Fruit fly (Drosophila melanogaster) whole organism, embryonic: ENCODE measurements around the gene Npc2a.

ENCODE experiments used
- Antp ChIP-seq: fragments of 200-800 bp; sonication (Bioruptor generic); optimal IDR thresholded peaks from 3 replicates; lab custom pipeline; 2016; ENCODE audit warnings: missing biosample characterization, missing genetic modification characterization
- Bgb ChIP-seq: fragments of 200-800 bp; sonication (Bioruptor generic); IDR thresholded peaks from 2 replicates; pipeline ENCODE4 v1.3.6; 2022; ENCODE audit warnings: missing biosample characterization, missing genetic modification characterization; ENCODE audit not compliant: partially characterized antibody
- BtbVII ChIP-seq: fragments of 200-800 bp; sonication (Bioruptor generic); optimal IDR thresholded peaks from 3 replicates; lab custom pipeline; 2017; ENCODE audit warnings: missing biosample characterization, mild to moderate bottlenecking, missing genetic modification characterization
- CG10147 ChIP-seq: fragments of 200-800 bp; sonication (Bioruptor generic); optimal IDR thresholded peaks from 2 replicates; lab custom pipeline; 2019; ENCODE audit warnings: missing biosample characterization, mild to moderate bottlenecking, missing genetic modification characterization, moderate library complexity
- CG13296 ChIP-seq: fragments of 200-800 bp; sonication (Bioruptor generic); optimal IDR thresholded peaks from 3 replicates; lab custom pipeline; 2018; ENCODE audit warnings: missing biosample characterization, mild to moderate bottlenecking, missing genetic modification characterization
- CG13775 ChIP-seq: fragments of 200-800 bp; sonication (Bioruptor generic); optimal IDR thresholded peaks from 3 replicates; lab custom pipeline; 2017; ENCODE audit warnings: missing biosample characterization, mild to moderate bottlenecking, missing genetic modification characterization
- CG14050 ChIP-seq: fragments of 200-800 bp; sonication (Bioruptor generic); IDR thresholded peaks from 3 replicates; pipeline ENCODE4 v1.3.6; 2022; ENCODE audit warnings: missing biosample characterization, missing genetic modification characterization
- CG17328 ChIP-seq: fragments of 200-800 bp; sonication (Bioruptor generic); IDR thresholded peaks from 2 replicates; pipeline ENCODE4 v1.3.6; 2022; ENCODE audit warnings: missing biosample characterization, missing genetic modification characterization
- CG17802 ChIP-seq: fragments of 200-800 bp; sonication (Bioruptor generic); optimal IDR thresholded peaks from 2 replicates; lab custom pipeline; 2018; ENCODE audit warnings: missing biosample characterization, mild to moderate bottlenecking, missing genetic modification characterization, moderate library complexity
- CG17912 ChIP-seq: fragments of 200-800 bp; sonication (Bioruptor generic); optimal IDR thresholded peaks from 2 replicates; lab custom pipeline; 2018; ENCODE audit warnings: missing biosample characterization, mild to moderate bottlenecking, missing genetic modification characterization
- CG2202 ChIP-seq: fragments of 200-800 bp; sonication (Bioruptor generic); optimal IDR thresholded peaks from 2 replicates; lab custom pipeline; 2018; ENCODE audit warnings: missing biosample characterization, mild to moderate bottlenecking, missing genetic modification characterization
- CG31224 ChIP-seq: fragments of 200-800 bp; sonication (Bioruptor generic); IDR thresholded peaks from 2 replicates; pipeline ENCODE4 v1.3.6; 2022; ENCODE audit warnings: missing biosample characterization, missing genetic modification characterization
- CG32532 ChIP-seq: fragments of 200-800 bp; sonication (Bioruptor generic); IDR thresholded peaks from 2 replicates; pipeline ENCODE4 v1.3.6; 2022; ENCODE audit warnings: missing biosample characterization, missing genetic modification characterization
- CG33557 ChIP-seq: fragments of 200-800 bp; sonication (Bioruptor generic); optimal IDR thresholded peaks from 2 replicates; lab custom pipeline; 2019; ENCODE audit warnings: missing biosample characterization, mild to moderate bottlenecking, missing genetic modification characterization, moderate library complexity
- CG3407 ChIP-seq: fragments of 200-800 bp; sonication (Bioruptor generic); optimal IDR thresholded peaks from 2 replicates; lab custom pipeline; 2018; ENCODE audit warnings: missing biosample characterization, mild to moderate bottlenecking, missing genetic modification characterization
- CG3995 ChIP-seq: fragments of 200-800 bp; sonication (Bioruptor generic); optimal IDR thresholded peaks from 3 replicates; lab custom pipeline; 2016; ENCODE audit warnings: missing biosample characterization, missing genetic modification characterization
- CG4820 ChIP-seq: fragments of 200-800 bp; sonication (Bioruptor generic); optimal IDR thresholded peaks from 3 replicates; lab custom pipeline; 2016; ENCODE audit warnings: missing biosample characterization, missing genetic modification characterization
- CG7839 ChIP-seq: fragments of 200-800 bp; sonication (Bioruptor generic); optimal IDR thresholded peaks from 3 replicates; lab custom pipeline; 2018; ENCODE audit warnings: missing biosample characterization, mild to moderate bottlenecking, missing genetic modification characterization, moderate library complexity
- CG8290 ChIP-seq, 3 experiments: fragments of 200-800 bp; sonication (Bioruptor generic); optimal IDR thresholded peaks; 2 replicates each; lab custom pipeline; 2016 to 2019; ENCODE audit warnings: missing biosample characterization in 3 of 3, missing genetic modification characterization in 3 of 3, mild to moderate bottlenecking in 2 of 3, moderate library complexity in 1 of 3
- CG9817 ChIP-seq: fragments of 200-800 bp; sonication (Bioruptor generic); optimal IDR thresholded peaks from 2 replicates; lab custom pipeline; 2018; ENCODE audit warnings: missing biosample characterization, mild to moderate bottlenecking, missing genetic modification characterization, moderate library complexity
- D19B ChIP-seq: fragments of 200-800 bp; sonication (Bioruptor generic); optimal IDR thresholded peaks from 2 replicates; lab custom pipeline; 2017; ENCODE audit warnings: missing biosample characterization, mild to moderate bottlenecking, missing genetic modification characterization
- Deaf1 ChIP-seq: fragments of 200-800 bp; optimal IDR thresholded peaks from 3 replicates; lab custom pipeline; 2019; ENCODE audit warnings: missing biosample characterization, mild to moderate bottlenecking, missing genetic modification characterization, moderate library complexity
- Dek ChIP-seq: fragments of 200-800 bp; sonication (Bioruptor generic); optimal IDR thresholded peaks from 3 replicates; lab custom pipeline; 2019; ENCODE audit warnings: missing biosample characterization, mild to moderate bottlenecking, missing genetic modification characterization, moderate library complexity
- Dip2 ChIP-seq: fragments of 200-800 bp; sonication (Bioruptor generic); IDR thresholded peaks from 2 replicates; pipeline ENCODE4 v1.3.6; 2022; ENCODE audit warnings: missing biosample characterization, missing genetic modification characterization
- E2f2 ChIP-seq: fragments of 200-800 bp; sonication (Bioruptor generic); IDR thresholded peaks from 2 replicates; pipeline ENCODE4 v1.3.6; 2022; ENCODE audit warnings: missing biosample characterization, missing genetic modification characterization
- Elba2 ChIP-seq: fragments of 200-800 bp; sonication (Bioruptor generic); optimal IDR thresholded peaks from 3 replicates; lab custom pipeline; 2016; ENCODE audit warnings: missing biosample characterization, missing genetic modification characterization
- HLH3B ChIP-seq: fragments of 200-800 bp; sonication (Bioruptor generic); IDR thresholded peaks from 2 replicates; pipeline ENCODE4 v1.3.6; 2022; ENCODE audit warnings: missing biosample characterization, missing genetic modification characterization
- Kr ChIP-seq: fragments of 200-800 bp; sonication (Bioruptor generic); optimal IDR thresholded peaks from 2 replicates; lab custom pipeline; 2017; ENCODE audit warnings: missing biosample characterization, mild to moderate bottlenecking, missing genetic modification characterization
- MESR4 ChIP-seq: fragments of 200-800 bp; sonication (Bioruptor generic); optimal IDR thresholded peaks from 2 replicates; lab custom pipeline; 2018; ENCODE audit warnings: missing biosample characterization, mild to moderate bottlenecking, missing genetic modification characterization, moderate library complexity
- Meics ChIP-seq: fragments of 200-800 bp; sonication (Bioruptor generic); optimal IDR thresholded peaks from 2 replicates; lab custom pipeline; 2017; ENCODE audit warnings: missing biosample characterization, mild to moderate bottlenecking, missing genetic modification characterization
- Mrtf ChIP-seq: fragments of 200-800 bp; sonication (Bioruptor generic); IDR thresholded peaks from 3 replicates; pipeline ENCODE4 v1.3.6; 2022; ENCODE audit warnings: missing biosample characterization, missing genetic modification characterization
- NK7.1 ChIP-seq: fragments of 200-800 bp; sonication (Bioruptor generic); optimal IDR thresholded peaks from 3 replicates; lab custom pipeline; 2016; ENCODE audit warnings: missing biosample characterization, missing genetic modification characterization
- Optix ChIP-seq: fragments of 200-800 bp; sonication (Bioruptor generic); IDR thresholded peaks from 3 replicates; pipeline ENCODE4 v1.3.6; 2022; ENCODE audit warnings: missing biosample characterization, missing genetic modification characterization
- Sry-β ChIP-seq: fragments of 200-800 bp; sonication (Bioruptor generic); optimal IDR thresholded peaks from 2 replicates; lab custom pipeline; 2018; ENCODE audit warnings: missing biosample characterization, mild to moderate bottlenecking, missing genetic modification characterization, moderate library complexity
- Stat92E ChIP-seq, 3 experiments: fragments of >200 bp in 2 of 3; fragments of 200-800 bp in 1 of 3; sonication (Bioruptor generic) in 1 of 3; optimal IDR thresholded peaks; 2 replicates each; lab custom pipeline; 2017 to 2019; ENCODE audit warnings: missing biosample characterization in 3 of 3, missing genetic modification characterization in 3 of 3, mild to moderate bottlenecking in 1 of 3, moderate library complexity in 1 of 3
- caup ChIP-seq: fragments of 200-800 bp; sonication (Bioruptor generic); optimal IDR thresholded peaks from 3 replicates; lab custom pipeline; 2017; ENCODE audit warnings: missing biosample characterization, mild to moderate bottlenecking, missing genetic modification characterization, moderate library complexity; ENCODE audit not compliant: severe bottlenecking
- chn ChIP-seq: fragments of 200-800 bp; sonication (Bioruptor generic); optimal IDR thresholded peaks from 2 replicates; lab custom pipeline; 2016; ENCODE audit warnings: missing biosample characterization, missing genetic modification characterization
- croc ChIP-seq: fragments of 200-800 bp; sonication (Bioruptor generic); conservative IDR thresholded peaks from 3 replicates; pipeline ENCODE4 v1.3.6; 2022; ENCODE audit warnings: missing biosample characterization, missing genetic modification characterization
- dimm ChIP-seq: fragments of 200-800 bp; sonication (Bioruptor generic); IDR thresholded peaks from 2 replicates; pipeline ENCODE4 v1.3.6; 2022; ENCODE audit warnings: missing biosample characterization, missing genetic modification characterization
- gcm ChIP-seq: fragments of 200-800 bp; sonication (Bioruptor generic); optimal IDR thresholded peaks from 2 replicates; lab custom pipeline; 2019; ENCODE audit warnings: missing biosample characterization, mild to moderate bottlenecking, missing genetic modification characterization, moderate library complexity
- gfzf ChIP-seq: fragments of 200-800 bp; sonication (Bioruptor generic); optimal IDR thresholded peaks from 2 replicates; lab custom pipeline; 2016; ENCODE audit warnings: missing biosample characterization, mild to moderate bottlenecking, missing genetic modification characterization, moderate library complexity
- ham ChIP-seq: fragments of 200-800 bp; sonication (Bioruptor generic); IDR thresholded peaks from 2 replicates; pipeline ENCODE4 v1.3.6; 2022; ENCODE audit warnings: missing biosample characterization, missing genetic modification characterization
- pan ChIP-seq, 4 experiments: fragments of >200 bp in 3 of 4; fragments of 200-800 bp in 1 of 4; sonication (Bioruptor generic) in 1 of 4; optimal IDR thresholded peaks in 3 of 4; IDR thresholded peaks in 1 of 4; 2 replicates each; pipeline versions ENCODE4 v1.3.6 to Lab custom; 2017 to 2022; ENCODE audit warnings: missing biosample characterization in 2 of 4, missing genetic modification characterization in 2 of 4, mixed read lengths in 1 of 4
- pho ChIP-seq: fragments of 200-800 bp; sonication (Bioruptor generic); optimal IDR thresholded peaks from 2 replicates; lab custom pipeline; 2016; ENCODE audit warnings: missing biosample characterization, missing genetic modification characterization
- scrt ChIP-seq: fragments of 200-800 bp; sonication (Bioruptor generic); optimal IDR thresholded peaks from 2 replicates; lab custom pipeline; 2018; ENCODE audit warnings: missing biosample characterization, mild to moderate bottlenecking, missing genetic modification characterization, moderate library complexity
- seq ChIP-seq: fragments of 200-800 bp; sonication (Bioruptor generic); IDR thresholded peaks from 2 replicates; pipeline ENCODE4 v1.3.6; 2022; ENCODE audit warnings: missing biosample characterization, missing genetic modification characterization
- sob ChIP-seq: fragments of 200-800 bp; sonication (Bioruptor generic); IDR thresholded peaks from 2 replicates; pipeline ENCODE4 v1.3.6; 2022; ENCODE audit warnings: missing biosample characterization, missing genetic modification characterization
- tup ChIP-seq: fragments of 200-800 bp; sonication (Bioruptor generic); optimal IDR thresholded peaks from 2 replicates; lab custom pipeline; 2016; ENCODE audit warnings: missing biosample characterization, mild to moderate bottlenecking, missing genetic modification characterization, moderate library complexity
- twi ChIP-seq: fragments of 200-800 bp; optimal IDR thresholded peaks from 2 replicates; lab custom pipeline; 2019; ENCODE audit warnings: missing biosample characterization, mild to moderate bottlenecking, missing genetic modification characterization, moderate library complexity

The Npc2a gene

DNA sequence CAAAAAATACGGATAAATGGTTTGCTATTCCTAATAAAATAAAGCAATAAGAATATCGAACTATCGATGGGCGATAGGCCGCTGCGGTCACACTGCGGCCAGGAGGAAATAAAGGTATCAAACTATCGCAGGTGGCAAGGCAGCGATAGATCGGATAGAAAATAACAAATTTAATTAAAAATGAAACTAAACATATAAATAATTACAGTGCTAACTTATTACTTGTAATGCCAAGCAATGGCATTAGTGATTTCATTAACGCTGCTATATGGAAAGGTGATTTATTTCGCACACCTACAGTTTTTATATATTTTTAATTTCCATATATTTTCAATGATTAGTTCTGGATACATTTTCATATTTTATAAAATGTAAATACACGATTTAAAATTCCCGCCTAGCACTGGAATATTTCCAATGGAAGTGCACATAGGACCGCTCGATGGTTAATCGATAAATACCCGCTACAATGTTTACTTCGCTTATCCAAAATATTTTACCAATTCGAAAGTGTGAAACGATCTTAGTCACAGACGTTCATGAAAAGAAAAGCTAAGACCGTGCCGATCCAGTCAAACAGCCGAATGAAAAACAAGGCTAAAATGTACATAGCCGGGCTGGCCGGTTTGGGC, 7.3 kb upstream of the Npc2a start, which contains the start of the genes CG15356 and CG15362 (continued):
- TF ChIP-seq pho (GFP tag; lab: Kevin White, UChicago) (no peak), Dek (peak; percentile 62), gcm (no peak), tup (GFP tag; lab: Kevin White, UChicago) (no peak), MESR4 (GFP tag; lab: Kevin White, UChicago) (no peak), twi (tag; lab: Kevin White, UChicago) (no peak), dimm (no peak), CG8290 (GFP tag; optimal IDR thresholded peaks at IDR 0.05; lab: Kevin White, UChicago) (peak; percentile 16), CG8290 (tag; optimal IDR thresholded peaks at IDR 0.05; lab: Kevin White, UChicago) (no peak), CG32532 (GFP tag; lab: Robert Waterston, UW) (peak; percentile 58), CG33557 (GFP tag; lab: Kevin White, UChicago) (peak; percentile 18), Dip2 (GFP tag; lab: Robert Waterston, UW) (no peak), Kr (no peak), caup (GFP tag; lab: Kevin White, UChicago) (no peak), CG13775 (GFP tag; lab: Kevin White, UChicago) (peak; percentile 45), pan (optimal IDR thresholded peaks at IDR 0.05; lab: Kevin White, UChicago) (no peak), pan (GFP tag; optimal IDR thresholded peaks at IDR 0.05 in 1 of 2, IDR thresholded peaks at IDR 0.05 in 1 of 2) (peak in 1 of 2 experiments; percentile 60), D19B (GFP tag; lab: Kevin White, UChicago) (peak; percentile 51), Optix (GFP tag; lab: Robert Waterston, UW) (no peak), CG7839 (tag; lab: Kevin White, UChicago) (no peak), CG2202 (no peak), CG3995 (GFP tag; lab: Kevin White, UChicago) (peak; percentile 88), Antp (GFP tag; lab: Kevin White, UChicago) (no peak), Mrtf (no peak), Sry-β (GFP tag; lab: Kevin White, UChicago) (no peak), seq (GFP tag; lab: Robert Waterston, UW) (no peak), chn (peak; percentile 26), BtbVII (peak; percentile 17), E2f2 (GFP tag; lab: Robert Waterston, UW) (peak; percentile 73), scrt (GFP tag; lab: Kevin White, UChicago) (no peak), CG10147 (GFP tag; lab: Kevin White, UChicago) (peak; percentile 5), CG17802 (tag; lab: Kevin White, UChicago) (no peak), Elba2 (GFP tag; lab: Kevin White, UChicago) (peak; percentile 96), gfzf (GFP tag; lab: Kevin White, UChicago) (peak; percentile 52), CG14050 (GFP tag; lab: Robert Waterston, UW) (no peak), CG4820 (no peak), CG9817 (tag; lab: Kevin White, UChicago) (peak; percentile 26), sob (peak; percentile 52; the same call in 1 of the 2 replicates), CG31224 (GFP tag; lab: Robert Waterston, UW) (no peak), CG3407 (GFP tag; lab: Kevin White, UChicago) (no peak), CG13296 (GFP tag; lab: Kevin White, UChicago) (peak; percentile 22), Meics (peak; percentile 56), Deaf1 (no peak), Stat92E (GFP tag; optimal IDR thresholded peaks at IDR 0.05; lab: Kevin White, UChicago) (no peak), HLH3B (no peak), CG17328 (GFP tag; lab: Robert Waterston, UW) (no peak), NK7.1 (no peak), CG17912 (GFP tag; lab: Kevin White, UChicago) (no peak), Bgb (peak; percentile 99), croc (GFP tag; lab: Robert Waterston, UW) (no peak), ham (GFP tag; lab: Robert Waterston, UW) (no peak)
